Fruit fly (Drosophila melanogaster) whole organism, wandering third instar larva: ENCODE data around the gene Argk2.

Source experiments
- Abd-B ChIP-seq: fragments of >200 bp; optimal IDR thresholded peaks from 2 replicates; lab custom pipeline; 2017; ENCODE audit warnings: missing biosample characterization, missing genetic modification characterization
- CrebA ChIP-seq: fragments of 200-800 bp; sonication (Bioruptor generic); optimal IDR thresholded peaks from 2 replicates; lab custom pipeline; 2016; ENCODE audit warnings: missing biosample characterization, mild to moderate bottlenecking, missing genetic modification characterization, borderline replicate concordance
- Hnf4 ChIP-seq: fragments of 200-800 bp; sonication (Bioruptor generic); optimal IDR thresholded peaks from 2 replicates; lab custom pipeline; 2016; ENCODE audit warnings: missing biosample characterization, mild to moderate bottlenecking, missing genetic modification characterization
- Hr78 ChIP-seq: fragments of >200 bp; optimal IDR thresholded peaks from 2 replicates; lab custom pipeline; 2017; ENCODE audit warnings: missing biosample characterization, missing genetic modification characterization
- OdsH ChIP-seq: fragments of 200-800 bp; sonication (Bioruptor generic); optimal IDR thresholded peaks from 2 replicates; lab custom pipeline; 2016; ENCODE audit warnings: missing biosample characterization, mild to moderate bottlenecking, missing genetic modification characterization
- jim ChIP-seq: fragments of 175-275, 200-325 bp; sonication (Bioruptor generic); optimal IDR thresholded peaks from 2 replicates; lab custom pipeline; 2016; ENCODE audit warnings: missing biosample characterization, mild to moderate bottlenecking, missing genetic modification characterization
- lola ChIP-seq: fragments of >200 bp; optimal IDR thresholded peaks from 2 replicates; lab custom pipeline; 2017; ENCODE audit warnings: missing biosample characterization, missing genetic modification characterization
- psq ChIP-seq: fragments of 200-800 bp; sonication (Bioruptor generic); optimal IDR thresholded peaks from 3 replicates; lab custom pipeline; 2017; ENCODE audit warnings: missing biosample characterization, mild to moderate bottlenecking, missing genetic modification characterization, moderate library complexity
- usp ChIP-seq: fragments of >200 bp; optimal IDR thresholded peaks from 2 replicates; lab custom pipeline; 2017; ENCODE audit warnings: missing biosample characterization, missing genetic modification characterization

dm6 chr3L:9025178-9025577 is 22.1 kb upstream of the Argk2 start:
- TF ChIP-seq Hnf4 (GFP tag; lab: Kevin White, UChicago) (no peak), Abd-B (GFP tag; lab: Kevin White, UChicago) (no peak), psq (GFP tag; lab: Kevin White, UChicago) (no peak), Hr78 (GFP tag; lab: Kevin White, UChicago) (no peak), lola (GFP tag; lab: Kevin White, UChicago) (no peak), jim (GFP tag; lab: Kevin White, UChicago) (no peak), OdsH (no peak), CrebA (GFP tag; lab: Kevin White, UChicago) (no peak), usp (GFP tag; lab: Kevin White, UChicago) (no peak)
